Fruit fly (Drosophila melanogaster) whole organism, prepupa: ENCODE data around the gene CG11263.

Experiments used
- Blimp-1 ChIP-seq: fragments of 200-800 bp; sonication (Bioruptor generic); optimal IDR thresholded peaks from 3 replicates; lab custom pipeline; 2017; ENCODE audit warnings: missing biosample characterization, missing genetic modification characterization, mild to moderate bottlenecking, moderate library complexity, missing genetic modification reagents
- CG10631 ChIP-seq: fragments of 200-800 bp; sonication (Bioruptor generic); optimal IDR thresholded peaks from 2 replicates; lab custom pipeline; 2016; ENCODE audit warnings: missing biosample characterization, missing genetic modification characterization
- CG11762 ChIP-seq: fragments of 200-800 bp; sonication (Bioruptor generic); optimal IDR thresholded peaks from 3 replicates; lab custom pipeline; 2016; ENCODE audit warnings: missing biosample characterization, missing genetic modification characterization; ENCODE audit not compliant: insufficient read depth
- CG15336 ChIP-seq: fragments of 200-800 bp; sonication (Bioruptor generic); IDR thresholded peaks from 2 replicates; pipeline ENCODE4 v1.3.6; 2022; ENCODE audit warnings: missing biosample characterization, missing genetic modification characterization
- CG31627 ChIP-seq: fragments of 200-800 bp; sonication (Bioruptor generic); optimal IDR thresholded peaks from 3 replicates; lab custom pipeline; 2016; ENCODE audit warnings: missing biosample characterization, missing genetic modification characterization
- CG32006 ChIP-seq: fragments of 200-800 bp; sonication (Bioruptor generic); optimal IDR thresholded peaks from 3 replicates; lab custom pipeline; 2017; ENCODE audit warnings: missing biosample characterization, mild to moderate bottlenecking, missing genetic modification characterization
- CG3919 ChIP-seq: fragments of 200-800 bp; sonication (Bioruptor generic); optimal IDR thresholded peaks from 3 replicates; lab custom pipeline; 2016; ENCODE audit warnings: missing biosample characterization, missing genetic modification characterization
- CG6792 ChIP-seq: fragments of 200-800 bp; sonication (Bioruptor generic); optimal IDR thresholded peaks from 3 replicates; lab custom pipeline; 2016; ENCODE audit warnings: missing biosample characterization, missing genetic modification characterization
- CG6854 ChIP-seq: fragments of 200-800 bp; sonication (Bioruptor generic); optimal IDR thresholded peaks from 2 replicates; lab custom pipeline; 2017; ENCODE audit warnings: missing biosample characterization, mild to moderate bottlenecking, missing genetic modification characterization
- CG8319 ChIP-seq: fragments of 200-800 bp; sonication (Bioruptor generic); optimal IDR thresholded peaks from 3 replicates; lab custom pipeline; 2016; ENCODE audit warnings: missing biosample characterization, missing genetic modification characterization
- CG8632 ChIP-seq: fragments of 200-800 bp; sonication (Bioruptor generic); optimal IDR thresholded peaks from 3 replicates; lab custom pipeline; 2016; ENCODE audit warnings: missing biosample characterization, missing genetic modification characterization
- Eip75B ChIP-seq: fragments of 200-800 bp; sonication (Bioruptor generic); optimal IDR thresholded peaks from 3 replicates; lab custom pipeline; 2016; ENCODE audit warnings: missing biosample characterization, missing genetic modification characterization
- Eip78C ChIP-seq: fragments of 200-800 bp; sonication (Bioruptor generic); peaks from one replicate; lab custom pipeline; 2016; ENCODE audit warnings: missing biosample characterization, missing genetic modification characterization
- Ets96B ChIP-seq: fragments of 200-800 bp; optimal IDR thresholded peaks from 2 replicates; lab custom pipeline; 2019; ENCODE audit warnings: missing biosample characterization, mild to moderate bottlenecking, missing genetic modification characterization, moderate library complexity
- Hr38 ChIP-seq: sonication (Bioruptor generic); optimal IDR thresholded peaks from 2 replicates; lab custom pipeline; 2016; ENCODE audit warnings: missing biosample characterization, missing genetic modification characterization
- Hr39 ChIP-seq: fragments of 200-800 bp; sonication (Bioruptor generic); optimal IDR thresholded peaks from 2 replicates; lab custom pipeline; 2016; ENCODE audit warnings: missing biosample characterization, missing genetic modification characterization
- Hr4 ChIP-seq: fragments of 200-800 bp; sonication (Bioruptor generic); optimal IDR thresholded peaks from 3 replicates; lab custom pipeline; 2016; ENCODE audit warnings: missing biosample characterization, missing genetic modification characterization
- Met ChIP-seq: fragments of 200-800 bp; sonication (Bioruptor generic); optimal IDR thresholded peaks from 3 replicates; lab custom pipeline; 2016; ENCODE audit warnings: missing biosample characterization, missing genetic modification characterization
- OdsH ChIP-seq: fragments of 200-800 bp; sonication (Bioruptor generic); optimal IDR thresholded peaks from 3 replicates; lab custom pipeline; 2016; ENCODE audit warnings: missing biosample characterization, missing genetic modification characterization
- Smox ChIP-seq: fragments of 200-800 bp; sonication (Bioruptor generic); optimal IDR thresholded peaks from 3 replicates; lab custom pipeline; 2016; ENCODE audit warnings: missing biosample characterization, missing genetic modification characterization
- Sox102F ChIP-seq: fragments of 200-800 bp; sonication (Bioruptor generic); optimal IDR thresholded peaks from 2 replicates; lab custom pipeline; 2016; ENCODE audit warnings: missing biosample characterization, mild to moderate bottlenecking, missing genetic modification characterization
- acj6 ChIP-seq: fragments of 200-800 bp; sonication (Bioruptor generic); optimal IDR thresholded peaks from 3 replicates; lab custom pipeline; 2016; ENCODE audit warnings: missing biosample characterization, missing genetic modification characterization
- cyc ChIP-seq: fragments of 200-800 bp; sonication (Bioruptor generic); optimal IDR thresholded peaks from 3 replicates; lab custom pipeline; 2016; ENCODE audit warnings: missing biosample characterization, missing genetic modification characterization
- dsx ChIP-seq: fragments of 200-800 bp; optimal IDR thresholded peaks from 3 replicates; lab custom pipeline; 2019; ENCODE audit warnings: missing biosample characterization, mild to moderate bottlenecking, missing genetic modification characterization, moderate library complexity; ENCODE audit not compliant: poor library complexity, severe bottlenecking
- esn ChIP-seq: fragments of 200-800 bp; sonication (Bioruptor generic); optimal IDR thresholded peaks from 2 replicates; lab custom pipeline; 2016; ENCODE audit warnings: missing biosample characterization, mild to moderate bottlenecking, missing genetic modification characterization, moderate library complexity
- fd85E ChIP-seq: fragments of 200-800 bp; sonication (Bioruptor generic); optimal IDR thresholded peaks from 3 replicates; lab custom pipeline; 2016; ENCODE audit warnings: missing biosample characterization, missing genetic modification characterization
- lz ChIP-seq: fragments of 200-800 bp; sonication (Bioruptor generic); optimal IDR thresholded peaks from 3 replicates; lab custom pipeline; 2016; ENCODE audit warnings: missing biosample characterization, missing genetic modification characterization
- net ChIP-seq: fragments of 200-800 bp; sonication (Bioruptor generic); optimal IDR thresholded peaks from 3 replicates; lab custom pipeline; 2016; ENCODE audit warnings: missing biosample characterization, missing genetic modification characterization
- pdm3 ChIP-seq: fragments of 200-800 bp; sonication (Bioruptor generic); optimal IDR thresholded peaks from 3 replicates; lab custom pipeline; 2016; ENCODE audit warnings: missing biosample characterization, missing genetic modification characterization
- salr ChIP-seq, 2 experiments: fragments of 200-800 bp; sonication (Bioruptor generic); optimal IDR thresholded peaks; 3 replicates each; lab custom pipeline; 2016 to 2018; ENCODE audit warnings: missing biosample characterization in 2 of 2, missing genetic modification characterization in 2 of 2, mild to moderate bottlenecking in 1 of 2
- ss ChIP-seq, 2 experiments: fragments of 200-800 bp; sonication (Bioruptor generic); optimal IDR thresholded peaks; 2 replicates in 1 of 2; 3 replicates in 1 of 2; lab custom pipeline; 2017 to 2018; ENCODE audit warnings: mild to moderate bottlenecking in 2 of 2, missing biosample characterization in 2 of 2, missing genetic modification characterization in 2 of 2, moderate library complexity in 1 of 2
- svp ChIP-seq: fragments of 200-800 bp; sonication (Bioruptor generic); peaks from one replicate; lab custom pipeline; 2016; ENCODE audit warnings: missing biosample characterization, missing genetic modification characterization
- topi ChIP-seq: fragments of 200-800 bp; sonication (Bioruptor generic); optimal IDR thresholded peaks from 3 replicates; lab custom pipeline; 2016; ENCODE audit warnings: missing biosample characterization, missing genetic modification characterization

Gene CG11263

DNA sequence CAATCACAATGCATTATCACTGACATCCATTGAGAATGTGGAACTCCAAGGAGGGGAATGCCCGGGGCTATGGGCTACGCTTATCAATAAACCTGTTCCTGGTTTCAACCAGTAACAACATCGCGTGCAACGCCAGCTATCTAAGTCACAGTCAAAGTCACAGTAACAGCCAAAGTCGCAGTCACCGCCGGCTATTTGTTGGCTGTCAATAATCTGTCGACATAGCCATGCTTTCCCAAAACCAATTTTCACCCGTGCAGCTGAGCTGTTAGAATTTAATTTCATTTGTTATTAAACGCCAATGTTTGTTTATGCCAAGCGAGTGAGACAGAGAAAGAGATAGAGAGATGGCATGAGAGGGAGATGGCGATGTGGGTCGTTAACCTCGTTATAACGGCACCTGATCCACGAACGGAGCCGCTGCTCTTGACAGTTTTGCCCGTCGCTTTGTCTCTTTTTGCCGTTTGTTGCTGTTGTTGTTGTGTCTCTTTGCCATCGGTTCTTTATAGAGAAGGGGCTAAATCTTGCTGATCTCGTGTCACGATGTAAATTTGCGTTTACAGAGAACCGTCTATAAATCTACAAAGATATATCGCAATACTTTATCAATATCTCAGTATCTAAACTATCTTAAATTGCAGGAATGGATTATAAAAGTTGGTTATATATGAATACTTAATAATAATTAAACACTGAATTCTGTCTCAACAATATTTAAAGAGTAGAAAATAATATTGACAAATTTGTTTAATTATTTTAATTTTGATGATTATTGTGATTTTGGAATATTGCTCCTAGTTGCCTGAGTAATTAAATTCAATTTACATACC, 25.7 kb downstream of the CG11263 start (continued):
- TF ChIP-seq Smox (no peak), Met (peak; percentile 10), CG11762 (GFP tag; lab: Kevin White, UChicago) (no peak), Ets96B (tag; lab: Kevin White, UChicago) (no peak), CG6792 (GFP tag; lab: Kevin White, UChicago) (peak; percentile 11), acj6 (GFP tag; lab: Kevin White, UChicago) (peak; percentile 41), CG6854 (no peak), Sox102F (GFP tag; lab: Kevin White, UChicago) (peak; percentile 39), dsx (GFP tag; lab: Kevin White, UChicago) (no peak), OdsH (peak; percentile 25), lz (GFP tag; lab: Kevin White, UChicago) (peak; percentile 18), CG32006 (GFP tag; lab: Kevin White, UChicago) (peak; percentile 59), pdm3 (GFP tag; lab: Kevin White, UChicago) (peak; percentile 33), Hr4 (GFP tag; lab: Kevin White, UChicago) (no peak), salr (GFP tag; optimal IDR thresholded peaks at IDR 0.05; lab: Kevin White, UChicago) (peak in 1 of 2 experiments; percentile 23), fd85E (no peak), CG8319 (GFP tag; lab: Kevin White, UChicago) (no peak), Hr38 (no peak), cyc (GFP tag; lab: Kevin White, UChicago) (no peak), topi (GFP tag; lab: Kevin White, UChicago) (peak; percentile 35), CG31627 (GFP tag; lab: Kevin White, UChicago) (peak; percentile 5), svp (GFP tag; lab: Kevin White, UChicago) (peak; percentile 89)

- TF ChIP-seq CG10631 (GFP tag; lab: Kevin White, UChicago), result peak; percentile 11
- no peak for TF ChIP-seq CG8632 (GFP tag; lab: Kevin White, UChicago)
- TF ChIP-seq, all 60 proteins: peak for 1
These were observed 26.3 kb downstream of the CG11263 start for dm6 chr3L:13032915-13033282.

DNA sequence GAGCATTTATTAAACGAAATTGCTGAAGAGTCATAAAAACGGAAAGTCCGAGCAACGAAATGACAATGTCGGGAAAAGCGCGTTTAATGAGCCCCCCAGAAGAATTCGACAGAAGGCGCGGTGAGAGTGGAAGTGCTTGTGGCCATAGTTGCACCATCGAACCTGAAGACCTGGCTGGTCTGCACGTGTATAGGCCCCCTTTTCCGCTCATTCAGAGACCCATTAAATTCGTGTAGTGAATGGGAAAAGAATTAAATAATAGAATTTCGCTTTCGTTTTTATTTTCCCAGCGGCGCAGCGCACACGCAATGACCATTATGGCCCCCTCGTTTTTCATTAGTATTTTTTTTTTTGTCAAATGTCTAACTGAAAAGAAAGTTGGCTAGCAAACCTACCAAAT, 26.7 kb downstream of the CG11263 start:
- TF ChIP-seq net (no peak), OdsH (no peak), CG8632 (GFP tag; lab: Kevin White, UChicago) (no peak)

DNA sequence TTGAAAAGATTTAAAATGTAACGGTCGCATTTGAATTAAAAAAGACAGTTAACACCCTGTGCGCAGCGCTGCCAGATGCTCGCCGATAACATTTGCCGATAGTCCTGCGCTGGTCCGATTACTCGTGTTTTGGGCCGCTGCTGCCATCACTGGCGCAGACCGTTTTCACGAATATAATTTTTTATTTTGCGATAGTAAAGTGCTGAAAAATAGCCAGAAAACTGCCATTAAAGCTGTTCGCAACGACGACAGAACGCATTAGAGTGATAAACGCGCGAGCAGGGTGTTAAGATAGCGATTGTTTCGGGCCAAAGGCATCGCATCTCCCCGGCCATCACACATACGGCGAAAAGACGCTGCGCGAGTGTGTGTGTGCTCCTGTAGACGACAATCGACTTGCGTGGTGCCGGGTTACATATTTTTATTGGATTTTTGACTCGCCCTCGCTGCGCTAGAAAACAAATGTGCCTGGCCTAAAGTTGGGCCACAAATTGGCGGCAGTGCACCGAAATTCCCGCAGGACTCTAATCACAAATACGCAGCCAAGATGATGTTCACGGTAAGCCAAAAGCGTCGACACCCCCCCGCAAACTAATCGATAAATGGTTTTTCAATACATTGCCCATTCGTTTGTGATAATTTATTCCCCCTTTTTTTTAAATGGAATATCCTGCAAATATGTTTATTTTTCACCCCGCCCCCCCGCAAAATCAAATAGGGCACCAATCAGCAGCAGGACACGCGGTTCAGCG, 30.3 kb downstream of the CG11263 start, which contains the start of gene Srrm1:
Gene Srrm1 (plus strand): TSS at position 116 of the 752 bp plus-strand sequence.
- TF ChIP-seq cyc (GFP tag; lab: Kevin White, UChicago) (peak; percentile 24), svp (GFP tag; lab: Kevin White, UChicago) (peak; percentile 69), Met (peak; percentile 15), lz (GFP tag; lab: Kevin White, UChicago) (peak; percentile 49), ss (GFP tag; optimal IDR thresholded peaks at IDR 0.05; lab: Kevin White, UChicago) (peak in 1 of 2 experiments; percentile 8), Eip75B (GFP tag; lab: Kevin White, UChicago) (no peak), Eip78C (GFP tag; lab: Kevin White, UChicago) (peak; percentile 2), CG6792 (GFP tag; lab: Kevin White, UChicago) (no peak), CG15336 (0 out of 2 replicates have a peak, but pooled peaks have one; percentile 13), topi (GFP tag; lab: Kevin White, UChicago) (peak; percentile 21), Blimp-1 (GFP tag; lab: Kevin White, UChicago) (no peak), Hr39 (peak; percentile 10), esn (peak; percentile 40), CG3919 (peak; percentile 6), CG31627 (GFP tag; lab: Kevin White, UChicago) (peak; percentile 40)
